Worm (Caenorhabditis elegans) whole organism, L1 larva: ENCODE results near the gene F53C3.4.
A peak's percentile ranks its signal among the peaks of the same experiment; 100 is the strongest.

Experiments used
- C04F5.9 ChIP-seq: sonication (generic microtip); optimal IDR thresholded peaks from 2 replicates; lab custom pipeline; 2016; ENCODE audit warnings: missing genetic modification characterization, missing compliant biosample characterization
- C16A3.4 ChIP-seq: fragments of 150-350 bp; optimal IDR thresholded peaks from 2 replicates; lab custom pipeline; 2014; ENCODE audit warnings: missing biosample characterization, missing genetic modification characterization
- alr-1 ChIP-seq: fragments of 200-800 bp; sonication (Bioruptor generic); optimal IDR thresholded peaks from 2 replicates; lab custom pipeline; 2018; ENCODE audit warnings: borderline replicate concordance, mild to moderate bottlenecking, missing genetic modification characterization, missing compliant biosample characterization
- aly-2 ChIP-seq: fragments of 150-350 bp; optimal IDR thresholded peaks from 2 replicates; lab custom pipeline; 2014; ENCODE audit warnings: missing biosample characterization, missing genetic modification characterization
- ceh-8 ChIP-seq: fragments of 200-800 bp; sonication (Bioruptor generic); optimal IDR thresholded peaks from 2 replicates; lab custom pipeline; 2018; ENCODE audit warnings: mild to moderate bottlenecking, missing genetic modification characterization, moderate library complexity, missing compliant biosample characterization
- ceh-90 ChIP-seq: sonication (generic microtip); optimal IDR thresholded peaks from 2 replicates; lab custom pipeline; 2016; ENCODE audit warnings: missing genetic modification characterization, missing compliant biosample characterization
- ces-1 ChIP-seq: fragments of 150-350 bp; optimal IDR thresholded peaks from 2 replicates; lab custom pipeline; 2014; ENCODE audit warnings: missing biosample characterization, missing genetic modification reagents, missing genetic modification characterization
- dsc-1 ChIP-seq: sonication (generic microtip); optimal IDR thresholded peaks from 2 replicates; lab custom pipeline; 2016; ENCODE audit warnings: mild to moderate bottlenecking, missing genetic modification characterization, missing compliant biosample characterization
- efl-1 ChIP-seq, 4 experiments: fragments of 150-350 bp; optimal IDR thresholded peaks in 3 of 4; peaks in 1 of 4; 1 replicate in 1 of 4; 2 replicates in 3 of 4; lab custom pipeline; 2014; ENCODE audit warnings: missing biosample characterization in 2 of 4, missing genetic modification characterization in 2 of 4, missing genetic modification reagents in 2 of 4
- irx-1 ChIP-seq: sonication (generic microtip); optimal IDR thresholded peaks from 2 replicates; lab custom pipeline; 2016; ENCODE audit warnings: missing genetic modification characterization, missing compliant biosample characterization
- isw-1 ChIP-seq: fragments of 200-800 bp; sonication (Bioruptor generic); IDR thresholded peaks from 2 replicates; pipeline ENCODE4 v1.3.6; 2022; ENCODE audit warnings: missing genetic modification characterization, missing compliant biosample characterization
- lin-14 ChIP-seq: fragments of 200-800 bp; sonication (Bioruptor generic); optimal IDR thresholded peaks from 2 replicates; lab custom pipeline; 2018; ENCODE audit warnings: mild to moderate bottlenecking, missing genetic modification characterization, moderate library complexity, missing compliant biosample characterization
- lin-35 ChIP-seq, 2 experiments: fragments of 150-350 bp; optimal IDR thresholded peaks; 2 replicates each; lab custom pipeline; 2014; ENCODE audit warnings: missing biosample characterization in 2 of 2, missing genetic modification characterization in 2 of 2, missing genetic modification reagents in 2 of 2
- lin-39 ChIP-seq: fragments of 150-350 bp; optimal IDR thresholded peaks from 2 replicates; lab custom pipeline; 2014; ENCODE audit warnings: missing biosample characterization, missing genetic modification reagents, missing genetic modification characterization
- mdl-1 ChIP-seq, 2 experiments: fragments of 150-350 bp; optimal IDR thresholded peaks; 2 replicates each; lab custom pipeline; 2014 to 2017; ENCODE audit warnings: missing biosample characterization in 2 of 2, missing genetic modification characterization in 2 of 2, inconsistent platforms in 1 of 2
- mef-2 ChIP-seq: fragments of 150-350 bp; optimal IDR thresholded peaks from 2 replicates; lab custom pipeline; 2014; ENCODE audit warnings: missing biosample characterization, missing genetic modification characterization
- nhr-12 ChIP-seq: sonication (generic microtip); optimal IDR thresholded peaks from 2 replicates; lab custom pipeline; 2017; ENCODE audit warnings: missing biosample characterization, missing genetic modification characterization
- nhr-19 ChIP-seq: fragments of 200-800 bp; sonication (Bioruptor generic); conservative IDR thresholded peaks from 2 replicates; pipeline ENCODE4 v1.3.6; 2022; ENCODE audit warnings: missing genetic modification characterization, missing compliant biosample characterization
- nhr-20 ChIP-seq: sonication (generic microtip); optimal IDR thresholded peaks from 2 replicates; lab custom pipeline; 2016; ENCODE audit warnings: mild to moderate bottlenecking, missing genetic modification characterization, missing compliant biosample characterization
- nhr-237 ChIP-seq: fragments of 150-350 bp; optimal IDR thresholded peaks from 2 replicates; lab custom pipeline; 2014; ENCODE audit warnings: missing biosample characterization, missing genetic modification characterization
- nhr-28 ChIP-seq: fragments of 150-350 bp; optimal IDR thresholded peaks from 2 replicates; lab custom pipeline; 2014; ENCODE audit warnings: missing biosample characterization, missing genetic modification characterization
- nhr-47 ChIP-seq: sonication (generic microtip); optimal IDR thresholded peaks from 2 replicates; lab custom pipeline; 2016; ENCODE audit warnings: mild to moderate bottlenecking, missing genetic modification characterization, moderate library complexity, missing compliant biosample characterization
- nhr-77 ChIP-seq: fragments of 150-350 bp; optimal IDR thresholded peaks from 2 replicates; lab custom pipeline; 2014; ENCODE audit warnings: missing biosample characterization, missing genetic modification characterization
- nhr-84 ChIP-seq: sonication (generic microtip); optimal IDR thresholded peaks from 2 replicates; lab custom pipeline; 2017; ENCODE audit warnings: missing biosample characterization, missing genetic modification characterization
- pag-3 ChIP-seq: sonication (generic microtip); optimal IDR thresholded peaks from 2 replicates; lab custom pipeline; 2017; ENCODE audit warnings: missing genetic modification characterization, mild to moderate bottlenecking, missing compliant biosample characterization, antibody characterized with exemption, borderline replicate concordance; ENCODE audit not compliant: insufficient read depth
- rnt-1 ChIP-seq: sonication (generic microtip); optimal IDR thresholded peaks from 2 replicates; lab custom pipeline; 2016; ENCODE audit warnings: mild to moderate bottlenecking, missing genetic modification characterization, moderate library complexity, missing compliant biosample characterization
- snpc-4 ChIP-seq: fragments of 150-350 bp; optimal IDR thresholded peaks from 2 replicates; lab custom pipeline; 2014; ENCODE audit warnings: missing biosample characterization, missing genetic modification characterization
- snu-23 ChIP-seq: sonication (generic microtip); optimal IDR thresholded peaks from 2 replicates; lab custom pipeline; 2016; ENCODE audit warnings: missing genetic modification characterization, missing compliant biosample characterization
- sox-4 ChIP-seq: sonication (generic microtip); optimal IDR thresholded peaks from 2 replicates; lab custom pipeline; 2016; ENCODE audit warnings: missing genetic modification characterization, missing compliant biosample characterization
- sup-37 ChIP-seq: fragments of 200-800 bp; sonication (Bioruptor generic); optimal IDR thresholded peaks from 2 replicates; lab custom pipeline; 2018; ENCODE audit warnings: mild to moderate bottlenecking, missing genetic modification characterization, missing compliant biosample characterization
- tbx-2 ChIP-seq: sonication (generic microtip); optimal IDR thresholded peaks from 2 replicates; lab custom pipeline; 2016; ENCODE audit warnings: missing genetic modification characterization, missing compliant biosample characterization
- unc-30 ChIP-seq: sonication (generic microtip); optimal IDR thresholded peaks from 2 replicates; lab custom pipeline; 2017; ENCODE audit warnings: missing biosample characterization, missing genetic modification characterization
- unc-86 ChIP-seq: sonication (generic microtip); optimal IDR thresholded peaks from 2 replicates; lab custom pipeline; 2016; ENCODE audit warnings: missing genetic modification characterization, missing compliant biosample characterization
- zag-1 ChIP-seq: fragments of 150-350 bp; optimal IDR thresholded peaks from 2 replicates; lab custom pipeline; 2014; ENCODE audit warnings: missing biosample characterization, missing genetic modification characterization
- zip-4 ChIP-seq: fragments of 200-800 bp; sonication (Bioruptor generic); optimal IDR thresholded peaks from 2 replicates; lab custom pipeline; 2018; ENCODE audit warnings: mild to moderate bottlenecking, missing genetic modification characterization, moderate library complexity, missing compliant biosample characterization
- ztf-4 ChIP-seq: fragments of 150-350 bp; optimal IDR thresholded peaks from 2 replicates; lab custom pipeline; 2014; ENCODE audit warnings: missing biosample characterization, missing genetic modification characterization

Gene F53C3.4

DNA sequence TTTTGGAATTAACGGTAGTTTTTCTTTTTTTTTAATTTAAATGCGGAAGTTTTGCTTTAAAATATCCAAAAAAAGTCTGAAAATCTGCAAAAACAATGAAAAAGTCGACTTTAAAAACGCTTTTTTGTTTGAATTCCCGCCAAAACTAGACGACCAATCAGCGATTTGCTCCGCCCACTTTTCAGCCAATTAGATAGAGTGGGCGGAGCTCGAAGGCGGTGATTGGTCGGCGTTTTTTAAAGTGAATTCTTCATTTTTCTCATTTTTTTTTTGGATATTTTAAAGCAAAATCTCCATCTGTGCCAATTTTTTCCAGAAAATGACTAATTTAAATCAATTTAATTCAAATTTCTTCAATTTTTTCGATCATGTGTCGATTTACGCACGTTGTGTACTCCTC is 30.0 kb downstream of the F53C3.4 start:
- TF ChIP-seq rnt-1 (tag; lab: Kevin White, UChicago) (no peak), sox-4 (tag; lab: Kevin White, UChicago) (no peak), ztf-4 (tag; lab: Kevin White, UChicago) (no peak), C16A3.4 (tag; lab: Kevin White, UChicago) (no peak), tbx-2 (tag; lab: Kevin White, UChicago) (no peak), pag-3 (tag; lab: Kevin White, UChicago) (no peak), nhr-28 (no peak), ces-1 (no peak), lin-35 (GFP tag; optimal IDR thresholded peaks at IDR 0.05; lab: Kevin White, UChicago) (no peak), efl-1 (optimal IDR thresholded peaks at IDR 0.05; lab: Kevin White, UChicago) (no peak), efl-1 (GFP tag; optimal IDR thresholded peaks at IDR 0.05 in 1 of 2; lab: Kevin White, UChicago) (no peak), dsc-1 (tag; lab: Kevin White, UChicago) (no peak), nhr-47 (tag; lab: Kevin White, UChicago) (no peak), nhr-19 (GFP tag; lab: Robert Waterston, UW) (no peak), snpc-4 (tag; lab: Kevin White, UChicago) (no peak), isw-1 (GFP tag; lab: Robert Waterston, UW) (no peak)

- TF ChIP-seq pag-3 (tag; lab: Kevin White, UChicago) (no peak), lin-14 (GFP tag; lab: Kevin White, UChicago) (no peak), lin-39 (tag; lab: Kevin White, UChicago) (no peak), snu-23 (GFP tag; lab: Kevin White, UChicago) (no peak)
Measured at ce11 chrII:3931825-3932224, 30.6 kb downstream of the F53C3.4 start.

- TF ChIP-seq irx-1 (tag; lab: Kevin White, UChicago): no peak
- TF ChIP-seq efl-1 (optimal IDR thresholded peaks at IDR 0.05; lab: Kevin White, UChicago): peak in 1 of 2 experiments; percentile 82
- TF ChIP-seq efl-1 (GFP tag; optimal IDR thresholded peaks at IDR 0.05 in 1 of 2; lab: Kevin White, UChicago): peak in 1 of 2 experiments; percentile 24
- no peak for TF ChIP-seq nhr-237 (tag; lab: Kevin White, UChicago)
Measured at ce11 chrII:3933640-3934039, 32.4 kb downstream of the F53C3.4 start, which contains the start of gene Y14H12B.2. Gene Y14H12B.2 (minus strand): TSS chrII:3933740.

DNA sequence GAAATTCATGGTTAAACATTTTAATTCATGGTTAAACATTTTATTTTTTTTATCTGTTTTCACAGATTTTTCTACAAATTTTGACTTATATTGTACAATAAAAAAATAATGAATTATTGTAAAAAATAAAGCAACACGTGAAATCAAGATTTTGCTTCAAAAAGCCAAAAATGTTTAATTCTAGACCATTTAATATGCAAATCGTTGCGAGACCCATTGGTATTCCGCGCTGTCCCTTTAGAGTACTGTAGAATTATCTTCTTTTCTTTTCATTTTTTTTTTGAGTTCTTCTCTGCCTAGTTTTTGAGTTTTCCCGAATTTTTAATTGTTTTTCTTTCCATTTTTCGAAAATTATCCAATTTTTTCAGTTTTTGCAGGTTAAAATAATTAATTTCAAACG is 32.9 kb downstream of the F53C3.4 start, which contains the start of gene Y14H12B.1:
Gene Y14H12B.1 (plus strand): TSS at position 363 of the 400 bp plus-strand sequence.
- no peak for TF ChIP-seq snu-23 (GFP tag; lab: Kevin White, UChicago)
- no peak for TF ChIP-seq zag-1 (tag; lab: Kevin White, UChicago)
- no peak for TF ChIP-seq mdl-1 (tag; optimal IDR thresholded peaks at IDR 0.05; lab: Kevin White, UChicago)
- TF ChIP-seq ceh-8 (GFP tag; lab: Kevin White, UChicago): no peak
- no peak for TF ChIP-seq C04F5.9 (tag; lab: Kevin White, UChicago)
- no peak for TF ChIP-seq sup-37 (GFP tag; lab: Kevin White, UChicago)
- TF ChIP-seq ceh-90: no peak
- no peak for TF ChIP-seq lin-35 (GFP tag; optimal IDR thresholded peaks at IDR 0.05; lab: Kevin White, UChicago)
- TF ChIP-seq zip-4: no peak
- TF ChIP-seq snpc-4 (tag; lab: Kevin White, UChicago): no peak
- TF ChIP-seq, all 84 proteins: peak for 0

- TF ChIP-seq alr-1 (tag; lab: Kevin White, UChicago) (no peak), ztf-4 (tag; lab: Kevin White, UChicago) (no peak), mef-2 (tag; lab: Kevin White, UChicago) (no peak), aly-2 (tag; lab: Kevin White, UChicago) (no peak), unc-30 (tag; lab: Kevin White, UChicago) (no peak), dsc-1 (tag; lab: Kevin White, UChicago) (no peak), unc-86 (tag; lab: Kevin White, UChicago) (no peak), nhr-84 (tag; lab: Kevin White, UChicago) (no peak), nhr-20 (tag; lab: Kevin White, UChicago) (no peak), nhr-77 (no peak), sup-37 (GFP tag; lab: Kevin White, UChicago) (no peak), nhr-12 (tag; lab: Kevin White, UChicago) (no peak)
Measured at ce11 chrII:3935098-3935497, 33.9 kb downstream of the F53C3.4 start.
